Fruit fly (Drosophila melanogaster): Measurements from ENCODE around the gene CG9360.
A peak's percentile ranks its signal among the peaks of the same experiment; 100 is the strongest.

The CG9360 gene

dm6 chrX:11764540-11765136, at the start of gene CG9360:
TSS of gene CG9360 (minus strand) at chrX:11764590.
- TF ChIP-seq CG4496 (GFP tag; IDR thresholded peaks at IDR 0.05) (0 out of 3 replicates have a peak, but pooled peaks have one; percentile 18), CG14655 (GFP tag; optimal IDR thresholded peaks at IDR 0.05) (no peak)

- no peak for TF ChIP-seq CG34367 (tag; optimal IDR thresholded peaks at IDR 0.05)
- TF ChIP-seq EcR (GFP tag; optimal IDR thresholded peaks at IDR 0.05), result peak; percentile 26
Measured at dm6 chrX:11813721-11814161, 49.4 kb upstream of the CG9360 start.

- no peak for TF ChIP-seq CG13204 (GFP tag; optimal IDR thresholded peaks at IDR 0.05)
- TF ChIP-seq EcR (GFP tag; optimal IDR thresholded peaks at IDR 0.05), result no peak
- TF ChIP-seq CG4496 (GFP tag; IDR thresholded peaks at IDR 0.05), result no peak
- no peak for TF ChIP-seq CG34367 (tag; optimal IDR thresholded peaks at IDR 0.05)
- no peak for TF ChIP-seq Pif1B (GFP tag; optimal IDR thresholded peaks at IDR 0.05)
- TF ChIP-seq gl (tag; optimal IDR thresholded peaks at IDR 0.05), result no peak
- no peak for TF ChIP-seq CG15710 (tag; optimal IDR thresholded peaks at IDR 0.05)
- TF ChIP-seq CG32121 (GFP tag; IDR thresholded peaks at IDR 0.05), result no peak
- no peak for TF ChIP-seq CG10348 (GFP tag; IDR thresholded peaks at IDR 0.05)
- TF ChIP-seq Ets98B (GFP tag; IDR thresholded peaks at IDR 0.05), result no peak
- TF ChIP-seq Snoo (tag; optimal IDR thresholded peaks at IDR 0.05), result no peak
- TF ChIP-seq CG12605 (GFP tag; IDR thresholded peaks at IDR 0.05), result no peak
- no peak for TF ChIP-seq CG9948 (tag; optimal IDR thresholded peaks at IDR 0.05)
- no peak for TF ChIP-seq D1 (tag; optimal IDR thresholded peaks at IDR 0.05)
- no peak for TF ChIP-seq CG8301 (tag; optimal IDR thresholded peaks at IDR 0.05)
- no peak for TF ChIP-seq CG17806 (tag; optimal IDR thresholded peaks at IDR 0.05)
- TF ChIP-seq CG8159 (tag; optimal IDR thresholded peaks at IDR 0.05), result no peak
- TF ChIP-seq rn (GFP tag; IDR thresholded peaks at IDR 0.05), result no peak
- TF ChIP-seq CG14655 (GFP tag; optimal IDR thresholded peaks at IDR 0.05), result no peak
- no peak for TF ChIP-seq fd96Ca (GFP tag; IDR thresholded peaks at IDR 0.05)
Measured at dm6 chrX:11812828-11813227, 48.4 kb upstream of the CG9360 start.

dm6 chrX:11806867-11807747, 42.7 kb upstream of the CG9360 start, which contains the start of gene Hsc70-3:
TSS of gene Hsc70-3 (minus strand) at chrX:11807117.
- TF ChIP-seq CG10348 (GFP tag; IDR thresholded peaks at IDR 0.05) (no peak), CG13204 (GFP tag; optimal IDR thresholded peaks at IDR 0.05) (no peak), CG4496 (GFP tag; IDR thresholded peaks at IDR 0.05) (peak; percentile 45; the same call in 1 of the 3 replicates), Snoo (tag; optimal IDR thresholded peaks at IDR 0.05) (peak; percentile 4), CG14655 (GFP tag; optimal IDR thresholded peaks at IDR 0.05) (peak; percentile 5), Pif1B (GFP tag; optimal IDR thresholded peaks at IDR 0.05) (peak; percentile 44), Pif1A (GFP tag; optimal IDR thresholded peaks at IDR 0.05) (peak; percentile 37), Ets98B (GFP tag; IDR thresholded peaks at IDR 0.05) (peak; percentile 52), CG12605 (GFP tag; IDR thresholded peaks at IDR 0.05) (peak; percentile 42; the same call in 1 of the 2 replicates), gl (tag; optimal IDR thresholded peaks at IDR 0.05) (peak; percentile 7), EcR (GFP tag; optimal IDR thresholded peaks at IDR 0.05) (peak; percentile 31)

dm6 chrX:11806196-11806595, 41.8 kb upstream of the CG9360 start:
- TF ChIP-seq CG32121 (GFP tag; IDR thresholded peaks at IDR 0.05) (0 out of 2 replicates have a peak, but pooled peaks have one; percentile 16), CG4496 (GFP tag; IDR thresholded peaks at IDR 0.05) (0 out of 3 replicates have a peak, but pooled peaks have one; percentile 42), Pif1A (GFP tag; optimal IDR thresholded peaks at IDR 0.05) (no peak), CG12605 (GFP tag; IDR thresholded peaks at IDR 0.05) (no peak), gl (tag; optimal IDR thresholded peaks at IDR 0.05) (peak; percentile 5), Ets98B (GFP tag; IDR thresholded peaks at IDR 0.05) (0 out of 2 replicates have a peak, but pooled peaks have one; percentile 20)

dm6 chrX:11805066-11805766, 40.8 kb upstream of the CG9360 start:
- TF ChIP-seq CG4496 (GFP tag; IDR thresholded peaks at IDR 0.05), result 0 out of 3 replicates have a peak, but pooled peaks have one; percentile 27
- no peak for TF ChIP-seq Pif1B (GFP tag; optimal IDR thresholded peaks at IDR 0.05)
- TF ChIP-seq CG17806 (tag; optimal IDR thresholded peaks at IDR 0.05), result no peak
- TF ChIP-seq gl (tag; optimal IDR thresholded peaks at IDR 0.05), result peak; percentile 5
- TF ChIP-seq CG8301 (tag; optimal IDR thresholded peaks at IDR 0.05), result peak; percentile 3
- TF ChIP-seq CG8159 (tag; optimal IDR thresholded peaks at IDR 0.05), result no peak
- no peak for TF ChIP-seq CG15710 (tag; optimal IDR thresholded peaks at IDR 0.05)
- no peak; the same call in 1 of the 2 replicates for TF ChIP-seq Ets98B (GFP tag; IDR thresholded peaks at IDR 0.05)
- no peak for TF ChIP-seq rn (GFP tag; IDR thresholded peaks at IDR 0.05)
- no peak for TF ChIP-seq CG34367 (tag; optimal IDR thresholded peaks at IDR 0.05)
- no peak for TF ChIP-seq CG12605 (GFP tag; IDR thresholded peaks at IDR 0.05)
- TF ChIP-seq CG10348 (GFP tag; IDR thresholded peaks at IDR 0.05), result no peak
- no peak for TF ChIP-seq Snoo (tag; optimal IDR thresholded peaks at IDR 0.05)
- 0 out of 2 replicates have a peak, but pooled peaks have one; percentile 17 for TF ChIP-seq CG32121 (GFP tag; IDR thresholded peaks at IDR 0.05)
- peak; percentile 94 for TF ChIP-seq EcR (GFP tag; optimal IDR thresholded peaks at IDR 0.05)
- TF ChIP-seq D1 (tag; optimal IDR thresholded peaks at IDR 0.05), result no peak
- TF ChIP-seq Pif1A (GFP tag; optimal IDR thresholded peaks at IDR 0.05), result no peak
- peak; percentile 23 for TF ChIP-seq CG14655 (GFP tag; optimal IDR thresholded peaks at IDR 0.05)
- TF ChIP-seq CG9948 (tag; optimal IDR thresholded peaks at IDR 0.05), result no peak
- TF ChIP-seq CG13204 (GFP tag; optimal IDR thresholded peaks at IDR 0.05), result peak; percentile 15
- TF ChIP-seq fd96Ca (GFP tag; IDR thresholded peaks at IDR 0.05), result no peak
